Fruit fly (Drosophila melanogaster) Kc167 (cell line): Measurements from ENCODE around the gene CG31415.

Source experiments
- Myc ChIP-seq: fragments of >200 bp; optimal IDR thresholded peaks from 2 replicates; lab custom pipeline; 2017; ENCODE audit warnings: missing external identifiers
- Sin3A ChIP-seq: fragments of >200 bp; optimal IDR thresholded peaks from 2 replicates; lab custom pipeline; 2018; ENCODE audit warnings: missing external identifiers
- h ChIP-seq: fragments of >200 bp; optimal IDR thresholded peaks from 3 replicates; lab custom pipeline; 2018; ENCODE audit warnings: missing external identifiers
- insv ChIP-seq: fragments of >200 bp; optimal IDR thresholded peaks from 3 replicates; lab custom pipeline; 2018; ENCODE audit warnings: missing external identifiers
- psq ChIP-seq: fragments of >200 bp; optimal IDR thresholded peaks from 2 replicates; lab custom pipeline; 2017; ENCODE audit warnings: missing external identifiers
- ttk ChIP-seq: sonication (Bioruptor generic); optimal IDR thresholded peaks from 2 replicates; lab custom pipeline; 2017; ENCODE audit warnings: missing external identifiers

DNA sequence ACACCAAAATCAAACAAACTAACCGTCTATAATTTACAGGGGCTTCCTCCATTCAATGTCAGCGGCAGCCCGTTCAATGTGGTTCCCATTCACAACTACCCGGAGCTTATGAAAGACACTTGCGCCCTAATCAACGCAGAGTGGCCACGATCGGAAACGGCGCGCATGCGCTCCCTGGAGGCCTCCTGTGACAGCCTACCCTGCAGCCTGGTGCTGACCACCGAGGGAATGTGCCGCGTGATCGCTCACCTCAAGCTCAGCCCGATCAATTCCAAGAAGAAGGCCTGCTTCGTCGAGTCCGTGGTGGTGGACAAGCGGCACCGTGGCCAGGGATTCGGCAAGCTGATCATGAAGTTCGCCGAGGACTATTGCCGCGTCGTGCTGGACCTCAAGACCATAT, 25.6 kb downstream of the CG31415 start, which contains the start of gene MED6:
- no peak for TF ChIP-seq psq
- TF ChIP-seq h (lab: Kevin White, UChicago) = no peak
- no peak for TF ChIP-seq insv
- TF ChIP-seq Sin3A = no peak
- TF ChIP-seq ttk (lab: Kevin White, UChicago) = no peak
- TF ChIP-seq Myc (lab: Kevin White, UChicago) = no peak
